Fruit fly (Drosophila melanogaster) whole organism, embryonic: Measurements from ENCODE around the gene CG31974.
A peak's percentile ranks its signal among the peaks of the same experiment; 100 is the strongest.

Experiments
- ATbp ChIP-seq: fragments of 200-800 bp; sonication (Bioruptor generic); optimal IDR thresholded peaks from 2 replicates; lab custom pipeline; 2017; ENCODE audit warnings: missing biosample characterization, mild to moderate bottlenecking, missing genetic modification characterization, missing genetic modification reagents
- CG10565 ChIP-seq: fragments of 200-800 bp; sonication (Bioruptor generic); optimal IDR thresholded peaks from 3 replicates; lab custom pipeline; 2016; ENCODE audit warnings: missing biosample characterization, mild to moderate bottlenecking, missing genetic modification characterization
- CG11247 ChIP-seq: fragments of 200-800 bp; sonication (Bioruptor generic); IDR thresholded peaks from 2 replicates; pipeline ENCODE4 v1.3.6; 2022; ENCODE audit warnings: missing biosample characterization, missing genetic modification characterization
- CG12769 ChIP-seq: fragments of 200-800 bp; sonication (Bioruptor generic); optimal IDR thresholded peaks from 2 replicates; lab custom pipeline; 2019; ENCODE audit warnings: missing biosample characterization, mild to moderate bottlenecking, missing genetic modification characterization, moderate library complexity
- CG13123 ChIP-seq: fragments of 200-800 bp; sonication (Bioruptor generic); optimal IDR thresholded peaks from 2 replicates; lab custom pipeline; 2016; ENCODE audit warnings: missing biosample characterization, missing genetic modification characterization
- CG13296 ChIP-seq: fragments of 200-800 bp; sonication (Bioruptor generic); optimal IDR thresholded peaks from 3 replicates; lab custom pipeline; 2018; ENCODE audit warnings: missing biosample characterization, mild to moderate bottlenecking, missing genetic modification characterization
- CG13424 ChIP-seq: fragments of 200-800 bp; sonication (Bioruptor generic); optimal IDR thresholded peaks from 2 replicates; lab custom pipeline; 2019; ENCODE audit warnings: missing biosample characterization, mild to moderate bottlenecking, missing genetic modification characterization, moderate library complexity
- CG14014 ChIP-seq: fragments of 200-800 bp; sonication (Bioruptor generic); IDR thresholded peaks from 2 replicates; pipeline ENCODE4 v1.3.6; 2022; ENCODE audit warnings: missing biosample characterization, missing genetic modification characterization
- CG15073 ChIP-seq: fragments of 200-800 bp; sonication (Bioruptor generic); optimal IDR thresholded peaks from 2 replicates; lab custom pipeline; 2016; ENCODE audit warnings: missing biosample characterization, missing genetic modification characterization
- CG1529 ChIP-seq: fragments of 200-800 bp; sonication (Bioruptor generic); optimal IDR thresholded peaks from 3 replicates; lab custom pipeline; 2018; ENCODE audit warnings: missing biosample characterization, missing genetic modification characterization
- CG15601 ChIP-seq: fragments of 200-800 bp; sonication (Bioruptor generic); optimal IDR thresholded peaks from 3 replicates; lab custom pipeline; 2019; ENCODE audit warnings: missing biosample characterization, mild to moderate bottlenecking, missing genetic modification characterization, moderate library complexity
- CG15696 ChIP-seq: fragments of 200-800 bp; sonication (Bioruptor generic); optimal IDR thresholded peaks from 2 replicates; lab custom pipeline; 2019; ENCODE audit warnings: missing biosample characterization, mild to moderate bottlenecking, missing genetic modification characterization, moderate library complexity
- CG1647 ChIP-seq: fragments of 200-800 bp; sonication (Bioruptor generic); optimal IDR thresholded peaks from 3 replicates; lab custom pipeline; 2016; ENCODE audit warnings: missing biosample characterization, missing genetic modification characterization
- CG17385 ChIP-seq: fragments of 200-800 bp; sonication (Bioruptor generic); optimal IDR thresholded peaks from 3 replicates; lab custom pipeline; 2018; ENCODE audit warnings: missing biosample characterization, mild to moderate bottlenecking, missing genetic modification characterization
- CG2120 ChIP-seq: fragments of 200-800 bp; sonication (Bioruptor generic); optimal IDR thresholded peaks from 3 replicates; lab custom pipeline; 2016; ENCODE audit warnings: missing biosample characterization, missing genetic modification characterization
- CG2678 ChIP-seq: fragments of 200-800 bp; sonication (Bioruptor generic); optimal IDR thresholded peaks from 3 replicates; lab custom pipeline; 2019; ENCODE audit warnings: missing biosample characterization, mild to moderate bottlenecking, missing genetic modification characterization, moderate library complexity
- CG2875 ChIP-seq: fragments of 200-800 bp; sonication (Bioruptor generic); optimal IDR thresholded peaks from 2 replicates; lab custom pipeline; 2017; ENCODE audit warnings: missing biosample characterization, mild to moderate bottlenecking, missing genetic modification characterization, missing genetic modification reagents
- CG32767 ChIP-seq: fragments of 200-800 bp; sonication (Bioruptor generic); IDR thresholded peaks from 2 replicates; pipeline ENCODE4 v1.3.6; 2022; ENCODE audit warnings: missing biosample characterization, missing genetic modification characterization
- CG3281 ChIP-seq: fragments of 200-800 bp; sonication (Bioruptor generic); optimal IDR thresholded peaks from 3 replicates; lab custom pipeline; 2017; ENCODE audit warnings: missing biosample characterization, mild to moderate bottlenecking, missing genetic modification characterization
- CG33213 ChIP-seq: fragments of 200-800 bp; sonication (Bioruptor generic); optimal IDR thresholded peaks from 3 replicates; lab custom pipeline; 2016; ENCODE audit warnings: missing biosample characterization, missing genetic modification characterization
- CG3838 ChIP-seq: fragments of 200-800 bp; sonication (Bioruptor generic); optimal IDR thresholded peaks from 3 replicates; lab custom pipeline; 2016; ENCODE audit warnings: missing biosample characterization, missing genetic modification characterization
- CG6254 ChIP-seq: fragments of 200-800 bp; sonication (Bioruptor generic); optimal IDR thresholded peaks from 3 replicates; lab custom pipeline; 2017; ENCODE audit warnings: mild to moderate bottlenecking, missing biosample characterization, missing genetic modification reagents, missing genetic modification characterization
- CG6683 ChIP-seq: fragments of 200-800 bp; sonication (Bioruptor generic); optimal IDR thresholded peaks from 2 replicates; lab custom pipeline; 2017; ENCODE audit warnings: missing biosample characterization, mild to moderate bottlenecking, missing genetic modification characterization, missing genetic modification reagents
- CG6689 ChIP-seq: fragments of 200-800 bp; sonication (Bioruptor generic); IDR thresholded peaks from 2 replicates; pipeline ENCODE4 v1.3.6; 2022; ENCODE audit warnings: missing biosample characterization, missing genetic modification characterization
- CTCF ChIP-seq: fragments of 200-800 bp; sonication (Bioruptor generic); optimal IDR thresholded peaks from 2 replicates; lab custom pipeline; 2017; ENCODE audit warnings: missing biosample characterization, mild to moderate bottlenecking, missing genetic modification characterization, moderate library complexity
- CrebB ChIP-seq: fragments of 200-800 bp; sonication (Bioruptor generic); optimal IDR thresholded peaks from 3 replicates; lab custom pipeline; 2018; ENCODE audit warnings: missing biosample characterization, mild to moderate bottlenecking, missing genetic modification characterization
- Dp ChIP-seq: fragments of 200-800 bp; sonication (Bioruptor generic); optimal IDR thresholded peaks from 2 replicates; lab custom pipeline; 2018; ENCODE audit warnings: missing biosample characterization, mild to moderate bottlenecking, missing genetic modification characterization, moderate library complexity
- E2f1 ChIP-seq: fragments of 200-800 bp; sonication (Bioruptor generic); IDR thresholded peaks from 2 replicates; pipeline ENCODE4 v1.3.6; 2022; ENCODE audit warnings: missing biosample characterization, missing genetic modification characterization
- Fer1 ChIP-seq: fragments of 200-800 bp; sonication (Bioruptor generic); optimal IDR thresholded peaks from 2 replicates; lab custom pipeline; 2017; ENCODE audit warnings: missing biosample characterization, mild to moderate bottlenecking, missing genetic modification characterization
- HHEX ChIP-seq: fragments of 200-800 bp; sonication (Bioruptor generic); optimal IDR thresholded peaks from 3 replicates; lab custom pipeline; 2017; ENCODE audit warnings: missing biosample characterization, mild to moderate bottlenecking, missing genetic modification characterization, missing genetic modification reagents
- HLH4C ChIP-seq: fragments of 200-800 bp; sonication (Bioruptor generic); IDR thresholded peaks from 3 replicates; pipeline ENCODE4 v1.3.6; 2022; ENCODE audit warnings: missing biosample characterization, missing genetic modification characterization; ENCODE audit not compliant: partially characterized antibody
- HLHmδ ChIP-seq: fragments of 200-800 bp; sonication (Bioruptor generic); optimal IDR thresholded peaks from 2 replicates; lab custom pipeline; 2018; ENCODE audit warnings: missing biosample characterization, mild to moderate bottlenecking, missing genetic modification characterization, moderate library complexity
- Hmr ChIP-seq: fragments of 200-800 bp; sonication (Bioruptor generic); optimal IDR thresholded peaks from 3 replicates; lab custom pipeline; 2017; ENCODE audit warnings: mild to moderate bottlenecking, missing biosample characterization, missing genetic modification reagents, missing genetic modification characterization
- Myb ChIP-seq: fragments of 200-800 bp; sonication (Bioruptor generic); optimal IDR thresholded peaks from 2 replicates; lab custom pipeline; 2016; ENCODE audit warnings: missing biosample characterization, missing genetic modification characterization
- NfI ChIP-seq: fragments of 200-800 bp; sonication (Bioruptor generic); optimal IDR thresholded peaks from 3 replicates; lab custom pipeline; 2018; ENCODE audit warnings: missing biosample characterization, mild to moderate bottlenecking, missing genetic modification characterization, moderate library complexity
- ash1 ChIP-seq: fragments of 200-800 bp; sonication (Bioruptor generic); optimal IDR thresholded peaks from 2 replicates; lab custom pipeline; 2018; ENCODE audit warnings: missing biosample characterization, mild to moderate bottlenecking, missing genetic modification characterization
- bsh ChIP-seq, 2 experiments: fragments of 200-800 bp; sonication (Bioruptor generic); optimal IDR thresholded peaks; 2 replicates each; lab custom pipeline; 2017 to 2018; ENCODE audit warnings: mild to moderate bottlenecking in 2 of 2, missing biosample characterization in 2 of 2, missing genetic modification characterization in 2 of 2, moderate library complexity in 1 of 2
- btn ChIP-seq: fragments of 200-800 bp; sonication (Bioruptor generic); optimal IDR thresholded peaks from 2 replicates; lab custom pipeline; 2016; ENCODE audit warnings: missing biosample characterization, missing genetic modification characterization
- chm ChIP-seq: fragments of 200-800 bp; sonication (Bioruptor generic); IDR thresholded peaks from 2 replicates; pipeline ENCODE4 v1.3.6; 2022; ENCODE audit warnings: missing biosample characterization, missing genetic modification characterization
- dpn ChIP-seq, 2 experiments: fragments of 200-800 bp; sonication (Bioruptor generic); optimal IDR thresholded peaks; 3 replicates each; lab custom pipeline; 2016; ENCODE audit warnings: missing biosample characterization in 2 of 2, missing genetic modification characterization in 2 of 2
- fd64A ChIP-seq: fragments of 200-800 bp; sonication (Bioruptor generic); optimal IDR thresholded peaks from 3 replicates; lab custom pipeline; 2018; ENCODE audit warnings: missing biosample characterization, mild to moderate bottlenecking, missing genetic modification characterization
- gsb ChIP-seq: fragments of 200-800 bp; sonication (Bioruptor generic); IDR thresholded peaks from 2 replicates; pipeline ENCODE4 v1.3.6; 2022; ENCODE audit warnings: missing biosample characterization, missing genetic modification characterization
- hkb ChIP-seq, 2 experiments: fragments of 200-800 bp in 1 of 2; fragments of >200 bp in 1 of 2; sonication (Bioruptor generic) in 1 of 2; IDR thresholded peaks in 1 of 2; optimal IDR thresholded peaks in 1 of 2; 2 replicates each; pipeline versions ENCODE4 v1.3.6 to Lab custom; 2017 to 2022; ENCODE audit warnings: missing biosample characterization in 1 of 2, missing genetic modification characterization in 1 of 2
- onecut ChIP-seq: fragments of 200-800 bp; sonication (Bioruptor generic); IDR thresholded peaks from 2 replicates; pipeline ENCODE4 v1.3.6; 2022; ENCODE audit warnings: missing biosample characterization, missing genetic modification characterization
- rib ChIP-seq: fragments of 200-800 bp; sonication (Bioruptor generic); IDR thresholded peaks from 2 replicates; pipeline ENCODE4 v1.3.6; 2022; ENCODE audit warnings: missing biosample characterization, missing genetic modification characterization
- sens ChIP-seq: fragments of 200-800 bp; sonication (Bioruptor generic); peaks from one replicate; lab custom pipeline; 2016; ENCODE audit warnings: missing biosample characterization, missing genetic modification characterization
- so ChIP-seq: fragments of 200-800 bp; sonication (Bioruptor generic); IDR thresholded peaks from 3 replicates; pipeline ENCODE4 v1.3.6; 2022; ENCODE audit warnings: missing biosample characterization, missing genetic modification characterization
- tup ChIP-seq: fragments of 200-800 bp; sonication (Bioruptor generic); optimal IDR thresholded peaks from 2 replicates; lab custom pipeline; 2016; ENCODE audit warnings: missing biosample characterization, mild to moderate bottlenecking, missing genetic modification characterization, moderate library complexity
- unpg ChIP-seq: fragments of 200-800 bp; sonication (Bioruptor generic); optimal IDR thresholded peaks from 3 replicates; lab custom pipeline; 2018; ENCODE audit warnings: missing biosample characterization, mild to moderate bottlenecking, missing genetic modification characterization, moderate library complexity
- wek ChIP-seq: fragments of 200-800 bp; sonication (Bioruptor generic); optimal IDR thresholded peaks from 3 replicates; lab custom pipeline; 2018; ENCODE audit warnings: missing biosample characterization, mild to moderate bottlenecking, missing genetic modification characterization, moderate library complexity

CG31974 gene

dm6 chr2L:117750-118149 is 25.1 kb downstream of the CG31974 start (continued):
- TF ChIP-seq CrebB (tag; lab: Kevin White, UChicago) (peak; percentile 20), CG2120 (GFP tag; lab: Kevin White, UChicago) (peak; percentile 11), CG2875 (peak; percentile 56), HHEX (GFP tag; lab: Kevin White, UChicago) (peak; percentile 61), unpg (GFP tag; lab: Kevin White, UChicago) (peak; percentile 12), so (peak; percentile 45; the same call in 1 of the 3 replicates), CG1529 (GFP tag; lab: Kevin White, UChicago) (no peak), sens (peak; percentile 66), CG3838 (no peak), CG1647 (peak; percentile 10), CG11247 (GFP tag; lab: Robert Waterston, UW) (0 out of 2 replicates have a peak, but pooled peaks have one; percentile 5), CG13424 (tag; lab: Kevin White, UChicago) (no peak), CG13123 (GFP tag; lab: Kevin White, UChicago) (peak; percentile 6), CG12769 (tag; lab: Kevin White, UChicago) (peak; percentile 28), CG13296 (GFP tag; lab: Kevin White, UChicago) (peak; percentile 67), NfI (GFP tag; lab: Kevin White, UChicago) (peak; percentile 13), wek (GFP tag; lab: Kevin White, UChicago) (peak; percentile 59), CG6683 (GFP tag; lab: Kevin White, UChicago) (peak; percentile 49), CG32767 (GFP tag; lab: Robert Waterston, UW) (0 out of 2 replicates have a peak, but pooled peaks have one; percentile 29), CG33213 (peak; percentile 19), CG15601 (tag; lab: Kevin White, UChicago) (peak; percentile 57), CG15073 (GFP tag; lab: Kevin White, UChicago) (no peak), rib (GFP tag; lab: Robert Waterston, UW) (no peak), chm (GFP tag; lab: Robert Waterston, UW) (peak; percentile 54; the same call in 1 of the 2 replicates), CG14014 (GFP tag; lab: Robert Waterston, UW) (peak; percentile 62; the same call in 1 of the 2 replicates), hkb (optimal IDR thresholded peaks at IDR 0.05; lab: Kevin White, UChicago) (no peak), hkb (GFP tag; IDR thresholded peaks at IDR 0.05; lab: Robert Waterston, UW) (peak; percentile 56), CG10565 (GFP tag; lab: Kevin White, UChicago) (no peak), CG15696 (tag; lab: Kevin White, UChicago) (no peak), HLH4C (GFP tag; lab: Robert Waterston, UW) (no peak), CG3281 (GFP tag; lab: Kevin White, UChicago) (peak; percentile 34), gsb (GFP tag; lab: Robert Waterston, UW) (0 out of 2 replicates have a peak, but pooled peaks have one; percentile 10), E2f1 (GFP tag; lab: Robert Waterston, UW) (peak; percentile 38; the same call in 1 of the 2 replicates), CTCF (GFP tag; lab: Kevin White, UChicago) (peak; percentile 16), ATbp (GFP tag; lab: Kevin White, UChicago) (peak; percentile 74), Dp (GFP tag; lab: Kevin White, UChicago) (no peak), fd64A (GFP tag; lab: Kevin White, UChicago) (peak; percentile 57), tup (GFP tag; lab: Kevin White, UChicago) (peak; percentile 55), ash1 (GFP tag; lab: Kevin White, UChicago) (peak; percentile 6), CG17385 (GFP tag; lab: Kevin White, UChicago) (peak; percentile 4), onecut (GFP tag; lab: Robert Waterston, UW) (peak; percentile 31; the same call in 1 of the 2 replicates), CG6689 (GFP tag; lab: Robert Waterston, UW) (no peak), dpn (GFP tag; optimal IDR thresholded peaks at IDR 0.05; lab: Kevin White, UChicago) (peak in 1 of 2 experiments; percentile 32), bsh (GFP tag; optimal IDR thresholded peaks at IDR 0.05; lab: Kevin White, UChicago) (peak in 1 of 2 experiments; percentile 33), CG6254 (GFP tag; lab: Kevin White, UChicago) (no peak), HLHmδ (peak; percentile 63), Myb (no peak), Fer1 (GFP tag; lab: Kevin White, UChicago) (peak; percentile 75), Hmr (GFP tag; lab: Kevin White, UChicago) (peak; percentile 32), btn (peak; percentile 18), CG2678 (peak; percentile 58)
